Worm (Caenorhabditis elegans): ENCODE data around the gene clec-58.

Gene clec-58

DNA sequence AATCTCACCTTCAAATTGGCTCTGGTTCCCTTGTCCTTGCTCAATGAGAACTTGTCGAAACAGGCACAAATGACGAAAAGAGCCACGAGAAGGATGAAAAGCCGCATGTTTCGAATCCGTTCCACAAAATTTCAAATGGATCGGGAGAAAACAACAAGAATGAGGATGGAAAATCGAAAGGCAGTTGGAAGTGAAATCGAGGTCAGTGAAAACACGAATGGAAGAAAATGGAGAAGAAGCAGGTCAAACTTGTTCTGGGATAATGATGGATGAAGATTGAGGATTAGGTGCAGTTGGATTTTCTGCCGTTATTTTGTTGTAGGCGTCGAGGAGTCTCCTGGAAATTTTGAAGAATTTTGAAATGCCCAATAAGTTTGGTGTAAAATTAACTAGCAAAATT is 47.1 kb upstream of the clec-58 start:
- TF ChIP-seq F37B4.10 (GFP tag; IDR thresholded peaks at IDR 0.05) (no peak), sdz-38 (tag; optimal IDR thresholded peaks at IDR 0.05) (no peak), ceh-40 (GFP tag; IDR thresholded peaks at IDR 0.05) (no peak), Y56A3A.18 (GFP tag; IDR thresholded peaks at IDR 0.05) (no peak), cebp-2 (GFP tag; IDR thresholded peaks at IDR 0.05) (no peak), unc-62 (GFP tag; optimal IDR thresholded peaks at IDR 0.05) (no peak), rec-8 (tag; optimal IDR thresholded peaks at IDR 0.05) (no peak), zim-3 (tag; optimal IDR thresholded peaks at IDR 0.05) (no peak), cebp-1 (GFP tag; IDR thresholded peaks at IDR 0.05) (no peak), cebp-1 (tag; optimal IDR thresholded peaks at IDR 0.05) (no peak), him-1 (tag; optimal IDR thresholded peaks at IDR 0.05) (no peak), tbx-9 (tag; optimal IDR thresholded peaks at IDR 0.05; ENCODE audit: borderline replicate concordance) (no peak)

DNA sequence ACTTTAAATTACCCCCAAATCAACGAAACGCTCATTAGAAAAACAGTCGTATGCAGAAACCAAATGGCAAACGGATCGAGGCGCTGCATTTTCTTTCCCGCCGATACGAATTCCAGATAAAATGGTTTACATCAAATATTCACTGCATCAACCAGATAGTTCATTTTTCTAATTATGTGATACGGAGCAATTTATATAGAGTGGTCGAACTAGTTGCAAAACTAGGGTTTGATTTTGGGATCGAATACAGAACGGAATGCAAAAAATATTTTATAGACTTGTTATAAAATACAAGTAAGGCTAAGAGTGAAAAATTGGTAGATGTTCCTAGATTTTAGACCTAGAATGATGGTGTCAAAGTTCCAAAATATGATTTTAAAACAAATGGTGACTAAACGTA is 43.9 kb upstream of the clec-58 start:
- TF ChIP-seq ztf-25 (GFP tag; IDR thresholded peaks at IDR 0.05), result no peak
- no peak for TF ChIP-seq Y67H2A.10 (GFP tag; conservative IDR thresholded peaks at IDR 0.05)
- TF ChIP-seq hmg-1.2 (GFP tag; IDR thresholded peaks at IDR 0.05), result no peak
- no peak for TF ChIP-seq repo-1 (tag; optimal IDR thresholded peaks at IDR 0.05)
- TF ChIP-seq rcor-1 (GFP tag; IDR thresholded peaks at IDR 0.05), result no peak
- TF ChIP-seq madf-3 (GFP tag; IDR thresholded peaks at IDR 0.05), result no peak

DNA sequence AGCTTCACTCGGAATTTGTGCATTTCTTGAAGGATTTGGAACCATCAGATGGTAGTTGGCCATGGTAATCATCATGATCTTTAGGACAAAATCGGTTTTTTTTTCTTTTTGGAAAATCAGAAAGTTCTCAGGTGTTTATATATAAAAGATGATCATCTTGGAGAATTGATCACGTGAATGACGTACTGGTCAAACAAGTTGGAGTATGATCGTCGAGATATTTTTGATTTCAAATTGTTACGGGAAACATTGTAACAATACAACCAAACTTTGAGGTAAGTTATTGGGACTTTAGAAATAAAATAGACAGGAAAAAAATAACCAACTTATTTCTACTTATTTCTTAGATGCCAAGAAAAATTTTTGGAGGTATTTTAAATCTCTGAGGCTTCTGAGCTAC is 43.1 kb upstream of the clec-58 start, which contains the start of gene F59B10.4:
Gene F59B10.4 (minus strand): TSS at position 101 of the 400 bp plus-strand sequence.
- TF ChIP-seq ets-4 (GFP tag; optimal IDR thresholded peaks at IDR 0.05) (no peak), xnd-1 (tag; optimal IDR thresholded peaks at IDR 0.05) (no peak), hlh-26 (GFP tag; conservative IDR thresholded peaks at IDR 0.05) (no peak), K11D2.4 (GFP tag; IDR thresholded peaks at IDR 0.05) (no peak), mes-4 (tag; optimal IDR thresholded peaks at IDR 0.05) (no peak), sea-2 (GFP tag; IDR thresholded peaks at IDR 0.05) (no peak), nhr-27 (tag; optimal IDR thresholded peaks at IDR 0.05) (no peak), ama-1 (optimal IDR thresholded peaks at IDR 0.05) (no peak), ama-1 (GFP tag; optimal IDR thresholded peaks at IDR 0.05) (no peak), Y79H2A.3 (GFP tag; conservative IDR thresholded peaks at IDR 0.05) (no peak), tbp1 (GFP tag; optimal IDR thresholded peaks at IDR 0.05) (no peak), ceh-91 (GFP tag; IDR thresholded peaks at IDR 0.05) (no peak), F22D6.2 (tag; optimal IDR thresholded peaks at IDR 0.05) (no peak), akir-1 (GFP tag; optimal IDR thresholded peaks at IDR 0.05) (no peak), C17E4.6 (GFP tag; IDR thresholded peaks at IDR 0.05) (no peak), lir-1 (GFP tag; conservative IDR thresholded peaks at IDR 0.05) (no peak), dpff-1 (tag; optimal IDR thresholded peaks at IDR 0.05) (no peak), efl-1 (GFP tag; optimal IDR thresholded peaks at IDR 0.05) (no peak), Y53G8AR.9 (GFP tag; conservative IDR thresholded peaks at IDR 0.05) (no peak)

DNA sequence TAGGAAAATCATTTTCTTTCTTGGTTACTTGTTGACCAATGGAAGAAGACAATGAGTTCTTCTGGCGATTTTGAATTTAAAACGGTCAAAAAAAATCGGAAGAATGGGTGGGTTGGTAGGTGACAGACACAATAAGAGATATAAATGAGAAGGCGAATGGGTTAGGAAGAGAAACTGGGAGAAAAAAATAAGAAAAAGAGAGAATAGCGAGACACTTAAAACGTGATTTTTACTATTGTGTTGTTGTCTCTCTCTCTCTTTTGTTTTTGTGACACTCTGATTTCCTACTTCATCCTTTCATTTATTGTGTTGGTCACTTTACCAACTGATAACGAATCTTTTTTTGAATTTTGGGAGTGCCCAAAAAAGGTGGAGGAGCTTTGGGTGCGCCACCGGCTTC is 40.4 kb upstream of the clec-58 start:
- TF ChIP-seq F57A8.1 (GFP tag; optimal IDR thresholded peaks at IDR 0.05), result no peak
- 0 out of 2 replicates have a peak, but pooled peaks have one; percentile 45 for TF ChIP-seq madf-3 (GFP tag; IDR thresholded peaks at IDR 0.05)
